Worm (Caenorhabditis elegans): ENCODE data around the gene grl-4.

ce11 chrIV:7309678-7310077, 882 bp downstream of the grl-4 start:
- no peak for TF ChIP-seq snpc-4 (tag; optimal IDR thresholded peaks at IDR 0.05)
- TF ChIP-seq lsy-2 (tag; optimal IDR thresholded peaks at IDR 0.05) = no peak
- no peak for TF ChIP-seq nhr-77 (tag; optimal IDR thresholded peaks at IDR 0.05)
- peak; percentile 52 for TF ChIP-seq lin-14 (GFP tag; optimal IDR thresholded peaks at IDR 0.05)
- TF ChIP-seq mef-2 (tag; optimal IDR thresholded peaks at IDR 0.05) = no peak
- TF ChIP-seq skn-1 (tag; optimal IDR thresholded peaks at IDR 0.05) = no peak
- TF ChIP-seq unc-62 (GFP tag; optimal IDR thresholded peaks at IDR 0.05) = no peak
- TF ChIP-seq ama-1 (optimal IDR thresholded peaks at IDR 0.05) = no peak
- no peak for TF ChIP-seq aly-2 (tag; optimal IDR thresholded peaks at IDR 0.05)
